Worm (Caenorhabditis elegans) whole organism, L4/young adult: ENCODE measurements around the gene sec-61.A.
A peak's percentile ranks its signal among the peaks of the same experiment; 100 is the strongest.

Experiments
- dao-5 ChIP-seq: sonication (generic microtip); optimal IDR thresholded peaks from 2 replicates; lab custom pipeline; 2016; ENCODE audit warnings: missing genotype, missing genetic modification characterization, moderate library complexity, missing compliant biosample characterization
- him-1 ChIP-seq: sonication (generic microtip); optimal IDR thresholded peaks from 2 replicates; lab custom pipeline; 2016; ENCODE audit warnings: missing genotype, missing genetic modification reagents, missing genetic modification characterization, missing compliant biosample characterization

DNA sequence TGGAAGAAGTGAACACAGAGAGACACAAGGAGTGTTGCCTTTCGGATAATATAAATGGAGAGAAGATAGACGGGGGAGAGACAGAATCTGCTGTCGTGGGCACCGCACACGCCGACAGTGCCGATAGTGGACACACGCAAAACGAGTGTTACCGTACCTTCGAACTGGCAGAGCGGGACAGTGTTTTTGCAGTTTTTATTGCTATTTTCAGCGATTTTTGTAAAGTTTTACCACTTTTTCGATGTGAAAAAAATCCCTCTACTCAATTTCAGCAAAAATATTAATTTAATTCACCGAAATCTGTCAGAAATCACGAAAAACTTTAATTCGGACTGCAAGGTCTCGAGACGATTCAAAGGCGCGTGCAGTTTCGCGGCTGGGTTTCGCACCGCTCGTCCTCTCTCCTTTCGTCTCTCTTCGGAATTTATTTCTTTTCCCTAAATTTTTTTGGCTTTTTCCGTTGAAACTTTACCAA, at the start of gene sec-61.A:
- TF ChIP-seq dao-5 (tag; lab: Kevin White, UChicago) (no peak), him-1 (peak; percentile 32)
